Worm (Caenorhabditis elegans) whole organism, mixed stage, embryonic: ENCODE results near the gene C44B12.6.

ENCODE experiments used
- ceh-43 ChIP-seq: fragments of 200-800 bp; sonication (Bioruptor generic); optimal IDR thresholded peaks from 2 replicates; lab custom pipeline; 2018; ENCODE audit warnings: mild to moderate bottlenecking, missing genetic modification characterization, moderate library complexity, missing compliant biosample characterization
- elt-3 ChIP-seq: fragments of 150-350 bp; optimal IDR thresholded peaks from 2 replicates; lab custom pipeline; 2014; ENCODE audit warnings: missing biosample characterization, missing genetic modification characterization
- lin-13 ChIP-seq: fragments of 150-350 bp; optimal IDR thresholded peaks from 2 replicates; lab custom pipeline; 2014; ENCODE audit warnings: missing biosample characterization, missing genetic modification characterization
- lsy-2 ChIP-seq: fragments of 150-350 bp; optimal IDR thresholded peaks from 2 replicates; lab custom pipeline; 2014; ENCODE audit warnings: missing biosample characterization, missing genetic modification characterization
- mab-5 ChIP-seq: fragments of 150-350 bp; optimal IDR thresholded peaks from 2 replicates; lab custom pipeline; 2014; ENCODE audit warnings: missing biosample characterization, missing genetic modification characterization
- mep-1 ChIP-seq: fragments of 150-350 bp; optimal IDR thresholded peaks from 2 replicates; lab custom pipeline; 2017; ENCODE audit warnings: missing biosample characterization, missing genetic modification reagents, missing genetic modification characterization, inconsistent platforms
- mls-2 ChIP-seq: sonication (generic microtip); optimal IDR thresholded peaks from 2 replicates; lab custom pipeline; 2016; ENCODE audit warnings: mild to moderate bottlenecking, missing genetic modification characterization, moderate library complexity, missing compliant biosample characterization
- nhr-12 ChIP-seq: fragments of 150-350 bp; optimal IDR thresholded peaks from 2 replicates; lab custom pipeline; 2014; ENCODE audit warnings: missing biosample characterization, missing genetic modification characterization
- nhr-237 ChIP-seq: fragments of 150-350 bp; optimal IDR thresholded peaks from 2 replicates; lab custom pipeline; 2014; ENCODE audit warnings: missing biosample characterization, missing genetic modification characterization
- snpc-4 ChIP-seq: fragments of 150-350 bp; optimal IDR thresholded peaks from 2 replicates; lab custom pipeline; 2014; ENCODE audit warnings: missing biosample characterization, missing genetic modification characterization
- unc-62 ChIP-seq: fragments of 150-350 bp; optimal IDR thresholded peaks from 2 replicates; lab custom pipeline; 2014; ENCODE audit warnings: missing biosample characterization, missing genetic modification reagents, missing genetic modification characterization
- zip-8 ChIP-seq: fragments of 150-350 bp; optimal IDR thresholded peaks from 2 replicates; lab custom pipeline; 2014; ENCODE audit warnings: missing biosample characterization, missing genetic modification characterization

DNA sequence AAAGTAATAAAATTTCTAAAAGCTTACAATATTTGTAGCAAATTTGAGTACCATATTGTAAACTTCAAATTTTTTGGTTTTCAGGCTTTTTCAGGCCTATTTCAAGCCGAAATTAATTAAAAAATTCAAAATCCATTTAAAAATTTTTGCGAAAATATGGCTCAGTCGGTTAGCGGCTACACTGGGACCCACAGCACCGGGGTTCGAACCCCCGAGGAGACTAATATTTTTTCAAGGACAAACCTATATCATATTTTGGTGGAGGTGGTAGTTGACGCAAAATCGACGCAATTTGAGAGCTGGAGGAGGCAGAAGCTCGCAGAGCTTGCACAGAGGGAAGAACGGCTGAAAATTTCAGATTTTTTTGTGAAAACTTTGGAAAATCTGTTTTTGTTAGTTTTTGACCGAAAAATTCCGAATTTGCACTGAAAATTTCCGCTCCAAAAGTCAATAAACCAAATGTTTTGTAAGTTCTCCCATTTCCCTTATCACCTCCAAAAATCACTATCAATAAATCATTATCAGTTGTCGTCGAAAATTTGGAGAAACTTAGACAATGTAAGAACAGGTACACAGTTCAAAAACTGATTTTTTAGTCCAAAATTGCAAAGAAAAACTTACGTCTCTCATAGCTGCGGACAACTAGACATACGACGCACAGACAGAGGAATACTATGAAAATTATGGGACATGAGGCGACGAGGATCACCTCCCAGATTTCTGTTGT is 12.0 kb upstream of the C44B12.6 start:
- TF ChIP-seq mls-2 (tag; lab: Kevin White, UChicago) (no peak), unc-62 (GFP tag; lab: Kevin White, UChicago) (no peak), nhr-12 (tag; lab: Kevin White, UChicago) (no peak), lin-13 (tag; lab: Kevin White, UChicago) (no peak), mep-1 (tag; lab: Kevin White, UChicago) (no peak), lsy-2 (no peak), zip-8 (tag; lab: Kevin White, UChicago) (no peak), snpc-4 (tag; lab: Kevin White, UChicago) (no peak), mab-5 (tag; lab: Kevin White, UChicago) (no peak), ceh-43 (GFP tag; lab: Kevin White, UChicago) (no peak), elt-3 (tag; lab: Kevin White, UChicago) (no peak), nhr-237 (tag; lab: Kevin White, UChicago) (no peak)
